Worm (Caenorhabditis elegans) whole organism, late embryonic: ENCODE results near the gene zipt-16.

Experiments used
- F13H6.1 ChIP-seq: sonication (generic microtip); optimal IDR thresholded peaks from 2 replicates; lab custom pipeline; 2016; ENCODE audit warnings: missing genetic modification characterization, missing compliant biosample characterization
- K09A11.1 ChIP-seq: sonication (generic microtip); optimal IDR thresholded peaks from 2 replicates; lab custom pipeline; 2017; ENCODE audit warnings: antibody characterized with exemption, mild to moderate bottlenecking, missing genetic modification characterization, missing compliant biosample characterization; ENCODE audit not compliant: insufficient read depth
- ceh-19 ChIP-seq: fragments of 200-800 bp; sonication (Bioruptor generic); optimal IDR thresholded peaks from 2 replicates; lab custom pipeline; 2018; ENCODE audit warnings: mild to moderate bottlenecking, missing genetic modification characterization, missing compliant biosample characterization
- ceh-24 ChIP-seq: sonication (generic microtip); optimal IDR thresholded peaks from 2 replicates; lab custom pipeline; 2016; ENCODE audit warnings: mild to moderate bottlenecking, missing genetic modification characterization, missing compliant biosample characterization
- ceh-31 ChIP-seq: sonication (generic microtip); optimal IDR thresholded peaks from 2 replicates; lab custom pipeline; 2016; ENCODE audit warnings: missing genetic modification characterization, missing compliant biosample characterization
- ceh-34 ChIP-seq: sonication (generic microtip); optimal IDR thresholded peaks from 2 replicates; lab custom pipeline; 2016; ENCODE audit warnings: mild to moderate bottlenecking, missing genetic modification characterization, missing compliant biosample characterization
- ceh-45 ChIP-seq: fragments of 200-800 bp; sonication (Bioruptor generic); IDR thresholded peaks from 2 replicates; pipeline ENCODE4 v1.3.6; 2022; ENCODE audit warnings: missing genetic modification reagents, missing genetic modification characterization, missing compliant biosample characterization
- ceh-9 ChIP-seq: sonication (generic microtip); optimal IDR thresholded peaks from 2 replicates; lab custom pipeline; 2016; ENCODE audit warnings: mild to moderate bottlenecking, missing genetic modification characterization, inconsistent platforms, missing compliant biosample characterization
- dmd-4 ChIP-seq: sonication (generic microtip); optimal IDR thresholded peaks from 2 replicates; lab custom pipeline; 2016; ENCODE audit warnings: borderline replicate concordance, missing genetic modification characterization, missing compliant biosample characterization
- elt-4 ChIP-seq: sonication (generic microtip); optimal IDR thresholded peaks from 2 replicates; lab custom pipeline; 2016; ENCODE audit warnings: missing genetic modification characterization, missing compliant biosample characterization
- eyg-1 ChIP-seq: sonication (generic microtip); optimal IDR thresholded peaks from 2 replicates; lab custom pipeline; 2016; ENCODE audit warnings: missing genotype, missing genetic modification characterization, missing compliant biosample characterization
- fkh-10 ChIP-seq: fragments of 150-350 bp; optimal IDR thresholded peaks from 2 replicates; lab custom pipeline; 2014; ENCODE audit warnings: missing biosample characterization, missing genetic modification reagents, missing genetic modification characterization
- fkh-6 ChIP-seq: sonication (generic microtip); optimal IDR thresholded peaks from 2 replicates; lab custom pipeline; 2016; ENCODE audit warnings: missing genetic modification characterization, missing compliant biosample characterization
- hlh-13 ChIP-seq: fragments of 200-800 bp; sonication (Bioruptor generic); optimal IDR thresholded peaks from 2 replicates; lab custom pipeline; 2018; ENCODE audit warnings: mild to moderate bottlenecking, missing genetic modification characterization, missing compliant biosample characterization
- hlh-15 ChIP-seq: sonication (generic microtip); optimal IDR thresholded peaks from 2 replicates; lab custom pipeline; 2016; ENCODE audit warnings: missing genetic modification characterization, missing compliant biosample characterization
- hlh-30 ChIP-seq: sonication (generic microtip); optimal IDR thresholded peaks from 2 replicates; lab custom pipeline; 2017; ENCODE audit warnings: antibody characterized with exemption, missing genetic modification characterization, missing compliant biosample characterization; ENCODE audit not compliant: insufficient read depth
- hlh-8 ChIP-seq: sonication (generic microtip); optimal IDR thresholded peaks from 2 replicates; lab custom pipeline; 2016; ENCODE audit warnings: missing genotype, missing genetic modification characterization, missing compliant biosample characterization
- nfya-1 ChIP-seq: sonication (generic microtip); optimal IDR thresholded peaks from 2 replicates; lab custom pipeline; 2017; ENCODE audit warnings: missing genetic modification characterization, mild to moderate bottlenecking, missing compliant biosample characterization, antibody characterized with exemption, moderate library complexity
- nhr-11 ChIP-seq: fragments of 150-350 bp; optimal IDR thresholded peaks from 2 replicates; lab custom pipeline; 2014; ENCODE audit warnings: missing biosample characterization, missing genetic modification characterization
- nhr-232 ChIP-seq: sonication (generic microtip); optimal IDR thresholded peaks from 2 replicates; lab custom pipeline; 2016; ENCODE audit warnings: missing genetic modification characterization, missing compliant biosample characterization
- npax-4 ChIP-seq: sonication (generic microtip); optimal IDR thresholded peaks from 2 replicates; lab custom pipeline; 2016; ENCODE audit warnings: missing genetic modification characterization, missing compliant biosample characterization
- odd-2 ChIP-seq: sonication (generic microtip); optimal IDR thresholded peaks from 2 replicates; lab custom pipeline; 2017; ENCODE audit warnings: antibody characterized with exemption, mild to moderate bottlenecking, missing genetic modification characterization, missing compliant biosample characterization
- pat-9 ChIP-seq: fragments of 200-800 bp; sonication (Bioruptor generic); optimal IDR thresholded peaks from 2 replicates; lab custom pipeline; 2018; ENCODE audit warnings: mild to moderate bottlenecking, missing genetic modification characterization, moderate library complexity, missing compliant biosample characterization
- pha-4 ChIP-seq: fragments of 150-350 bp; optimal IDR thresholded peaks from 2 replicates; lab custom pipeline; 2018; ENCODE audit warnings: missing biosample characterization, missing genetic modification reagents, missing genetic modification characterization
- pqm-1 ChIP-seq: sonication (generic microtip); optimal IDR thresholded peaks from 2 replicates; lab custom pipeline; 2016; ENCODE audit warnings: missing genetic modification characterization, missing compliant biosample characterization
- pros-1 ChIP-seq: fragments of 150-350 bp; optimal IDR thresholded peaks from 2 replicates; lab custom pipeline; 2014; ENCODE audit warnings: missing biosample characterization, missing genetic modification reagents, missing genetic modification characterization
- sox-4 ChIP-seq: sonication (generic microtip); optimal IDR thresholded peaks from 2 replicates; lab custom pipeline; 2017; ENCODE audit warnings: mild to moderate bottlenecking, missing genetic modification characterization, inconsistent platforms, missing compliant biosample characterization
- tbx-2 ChIP-seq: sonication (generic microtip); optimal IDR thresholded peaks from 2 replicates; lab custom pipeline; 2016; ENCODE audit warnings: missing genetic modification characterization, missing compliant biosample characterization
- tbx-7 ChIP-seq: sonication (generic microtip); optimal IDR thresholded peaks from 2 replicates; lab custom pipeline; 2016; ENCODE audit warnings: missing genotype, missing genetic modification characterization, missing compliant biosample characterization
- ttx-3 ChIP-seq: sonication (generic microtip); optimal IDR thresholded peaks from 2 replicates; lab custom pipeline; 2016; ENCODE audit warnings: missing genetic modification reagents, missing genetic modification characterization, missing compliant biosample characterization
- unc-3 ChIP-seq, 2 experiments: fragments of 200-800 bp in 1 of 2; sonication (Bioruptor generic) in 1 of 2; sonication (generic microtip) in 1 of 2; conservative IDR thresholded peaks in 1 of 2; optimal IDR thresholded peaks in 1 of 2; 2 replicates each; pipeline versions ENCODE4 v1.3.6 to Lab custom; 2016 to 2022; ENCODE audit warnings: missing compliant biosample characterization in 2 of 2, missing genetic modification characterization in 2 of 2, missing genetic modification reagents in 1 of 2
- unc-42 ChIP-seq: sonication (generic microtip); optimal IDR thresholded peaks from 2 replicates; lab custom pipeline; 2016; ENCODE audit warnings: missing genotype, missing genetic modification characterization, missing compliant biosample characterization
- unc-55 ChIP-seq: sonication (generic microtip); optimal IDR thresholded peaks from 2 replicates; lab custom pipeline; 2017; ENCODE audit warnings: missing biosample characterization, missing genetic modification reagents, missing genetic modification characterization
- unc-86 ChIP-seq: sonication (generic microtip); optimal IDR thresholded peaks from 2 replicates; lab custom pipeline; 2016; ENCODE audit warnings: missing genetic modification characterization, missing compliant biosample characterization
- zip-5 ChIP-seq: sonication (generic microtip); optimal IDR thresholded peaks from 2 replicates; lab custom pipeline; 2016; ENCODE audit warnings: missing genetic modification characterization, missing compliant biosample characterization

The zipt-16 gene

DNA sequence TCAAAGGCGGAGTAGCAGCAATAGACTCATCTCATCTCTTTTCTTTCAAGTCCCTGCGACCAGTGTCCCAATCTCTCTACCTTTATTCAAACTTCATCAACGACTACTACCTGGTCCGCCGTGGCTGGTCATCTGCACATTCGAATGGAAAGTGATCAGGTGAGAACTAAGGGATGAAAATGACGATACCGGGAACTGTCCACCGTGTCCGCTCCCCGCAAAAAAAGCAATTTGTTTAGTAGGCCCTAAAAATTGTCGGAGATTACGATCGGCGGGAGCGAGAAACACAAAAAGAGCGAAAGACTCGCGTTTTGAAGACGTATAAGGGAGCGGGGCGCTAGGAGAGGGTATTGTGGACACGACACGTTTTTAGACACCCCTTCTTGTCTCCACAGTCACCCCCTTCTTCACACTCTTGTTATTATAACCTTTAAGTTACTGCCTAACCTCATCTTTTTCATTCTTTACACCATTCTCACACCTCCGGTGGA is at the start of gene zipt-16:
Gene zipt-16 (plus strand): TSS at position 51 of the 491 bp plus-strand sequence.
- no peak for TF ChIP-seq ceh-45 (GFP tag; lab: Robert Waterston, UW)
- peak; percentile 2 for TF ChIP-seq elt-4 (tag; lab: Kevin White, UChicago)
- no peak for TF ChIP-seq odd-2 (tag; lab: Kevin White, UChicago)
- TF ChIP-seq, all 69 proteins: peak for 1

DNA sequence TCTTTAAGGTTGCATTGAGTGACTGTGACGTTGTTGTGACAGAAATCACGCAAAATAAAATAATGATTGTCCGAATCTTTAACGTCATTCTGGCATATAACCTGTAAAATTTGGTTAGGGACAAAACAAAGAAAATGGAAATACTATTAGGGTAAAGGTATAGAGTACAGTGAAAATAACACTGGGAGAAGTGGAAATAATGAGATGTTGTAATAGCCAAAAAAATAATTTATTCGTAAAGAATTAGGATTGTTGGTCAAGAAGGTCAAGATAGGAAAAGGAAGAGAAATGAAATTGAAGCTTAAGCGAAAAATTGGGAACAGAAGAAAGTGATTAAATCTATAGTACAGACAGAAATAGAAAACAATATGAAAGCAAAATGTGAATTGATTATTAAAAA is 47.8 kb upstream of the zipt-16 start, which contains the start of gene deg-3:
Gene deg-3 (minus strand): TSS at position 101 of the 400 bp plus-strand sequence.
- no peak for TF ChIP-seq hlh-30
- no peak for TF ChIP-seq unc-86 (tag; lab: Kevin White, UChicago)
- no peak for TF ChIP-seq hlh-8

DNA sequence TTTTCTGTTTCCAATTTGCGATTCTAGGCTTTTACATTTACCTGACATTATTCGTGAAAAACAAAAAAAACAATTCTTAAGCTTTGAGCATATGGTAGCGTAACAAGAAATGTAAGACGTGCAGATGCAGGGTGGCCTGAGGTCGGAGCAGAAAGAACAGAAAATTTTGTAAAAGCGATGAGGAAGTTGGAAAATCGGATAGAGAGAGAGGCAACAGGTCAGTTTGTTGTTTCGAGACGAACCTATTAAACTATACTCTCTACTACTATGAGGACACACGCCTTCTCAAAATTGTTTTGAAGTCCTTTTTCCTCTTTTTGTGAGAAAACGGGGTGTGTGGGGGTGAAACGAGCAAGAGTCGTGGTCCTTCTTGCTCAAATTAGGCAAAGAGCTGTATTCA is 41.2 kb upstream of the zipt-16 start, which contains the start of gene des-2:
Gene des-2 (minus strand): TSS at position 101 of the 400 bp plus-strand sequence.
- TF ChIP-seq ceh-9 (tag; lab: Kevin White, UChicago) (no peak), nhr-232 (no peak), hlh-8 (no peak), nhr-11 (tag; lab: Kevin White, UChicago) (no peak), hlh-15 (tag; lab: Kevin White, UChicago) (no peak), pha-4 (no peak), hlh-13 (no peak), pat-9 (no peak), tbx-7 (tag; lab: Kevin White, UChicago) (no peak), unc-42 (tag; lab: Kevin White, UChicago) (no peak), F13H6.1 (tag; lab: Kevin White, UChicago) (no peak), fkh-6 (no peak), pqm-1 (no peak), unc-3 (GFP tag; conservative IDR thresholded peaks at IDR 0.05; lab: Robert Waterston, UW) (no peak), unc-3 (tag; optimal IDR thresholded peaks at IDR 0.05; lab: Kevin White, UChicago) (no peak), eyg-1 (tag; lab: Kevin White, UChicago) (no peak), sox-4 (tag; lab: Kevin White, UChicago) (no peak), K09A11.1 (tag; lab: Kevin White, UChicago) (no peak), npax-4 (no peak)

DNA sequence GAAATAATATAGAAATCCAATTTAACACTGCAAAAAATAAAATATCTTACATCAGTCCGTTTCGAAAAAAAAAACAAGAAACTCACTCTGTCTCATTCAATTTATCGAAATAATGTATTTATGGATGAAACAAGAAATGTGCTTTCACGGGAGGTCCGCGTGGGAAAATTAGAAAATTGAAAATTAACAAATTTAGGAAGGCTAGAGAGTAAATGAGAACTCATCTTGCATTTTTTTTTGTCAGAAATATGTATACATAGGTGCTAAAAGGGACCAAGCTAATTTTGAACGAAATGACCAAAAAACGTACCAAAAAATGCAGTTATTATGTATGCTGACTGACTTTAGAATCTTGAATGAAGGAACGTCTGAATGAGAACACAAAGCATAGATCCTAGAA is 38.2 kb upstream of the zipt-16 start, which contains the start of gene T26H10.2:
Gene T26H10.2 (minus strand): TSS at position 101 of the 400 bp plus-strand sequence.
- no peak for TF ChIP-seq dmd-4
- no peak for TF ChIP-seq zip-5 (tag; lab: Kevin White, UChicago)
- no peak for TF ChIP-seq tbx-2 (tag; lab: Kevin White, UChicago)
- TF ChIP-seq unc-55 (GFP tag; lab: Kevin White, UChicago), result no peak
- TF ChIP-seq tbx-7 (tag; lab: Kevin White, UChicago), result no peak
- TF ChIP-seq ceh-34 (tag; lab: Kevin White, UChicago), result no peak
- no peak for TF ChIP-seq ttx-3
- TF ChIP-seq nfya-1, result no peak
- no peak for TF ChIP-seq fkh-10 (GFP tag; lab: Kevin White, UChicago)
- no peak for TF ChIP-seq odd-2 (tag; lab: Kevin White, UChicago)
- TF ChIP-seq pros-1 (tag; lab: Kevin White, UChicago), result no peak
- TF ChIP-seq ceh-19, result no peak
- no peak for TF ChIP-seq ceh-24
- TF ChIP-seq eyg-1 (tag; lab: Kevin White, UChicago), result no peak
- TF ChIP-seq, all 69 proteins: peak for 0

DNA sequence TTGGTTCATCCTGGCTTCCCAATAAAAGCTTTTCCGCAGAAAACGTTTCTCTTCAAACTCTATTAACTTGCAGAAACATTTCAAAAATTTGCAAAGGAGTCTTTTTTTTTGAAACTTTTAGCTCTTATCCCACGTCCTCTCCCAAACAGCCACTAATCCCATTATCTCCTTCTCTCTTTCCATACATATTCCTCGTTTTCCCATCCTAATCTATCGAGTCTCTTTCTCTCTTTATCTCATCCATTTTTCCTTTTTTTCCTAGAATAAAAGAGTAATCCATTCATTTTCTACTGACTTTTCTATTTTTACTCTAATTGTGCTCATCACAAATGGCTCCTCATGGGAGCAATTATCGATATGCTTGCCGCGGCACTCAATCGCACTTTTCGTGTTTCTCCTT is 34.1 kb upstream of the zipt-16 start:
- TF ChIP-seq zip-5 (tag; lab: Kevin White, UChicago), result no peak
- peak; percentile 19 for TF ChIP-seq ceh-31 (tag; lab: Kevin White, UChicago)
- TF ChIP-seq unc-42 (tag; lab: Kevin White, UChicago), result peak; percentile 83
- TF ChIP-seq, all 69 proteins: peak for 2
